Fruit fly (Drosophila melanogaster) whole organism, embryonic: ENCODE results near the gene CG12766.

Experiments
- Abd-B ChIP-seq: fragments of 200-800 bp; sonication (Bioruptor generic); optimal IDR thresholded peaks from 2 replicates; lab custom pipeline; 2018; ENCODE audit warnings: missing biosample characterization, mild to moderate bottlenecking, missing genetic modification characterization, moderate library complexity
- Ada2b ChIP-seq: fragments of 200-800 bp; sonication (Bioruptor generic); IDR thresholded peaks from 2 replicates; pipeline ENCODE4 v1.3.6; 2022; ENCODE audit warnings: missing biosample characterization, missing genetic modification characterization
- Atf-2 ChIP-seq: fragments of 200-800 bp; sonication (Bioruptor generic); optimal IDR thresholded peaks from 2 replicates; lab custom pipeline; 2016; ENCODE audit warnings: missing biosample characterization, missing genetic modification characterization
- CG11695 ChIP-seq: fragments of 200-800 bp; sonication (Bioruptor generic); IDR thresholded peaks from 3 replicates; pipeline ENCODE4 v1.3.6; 2022; ENCODE audit warnings: missing biosample characterization, missing genetic modification characterization
- CG13624 ChIP-seq: fragments of 200-800 bp; sonication (Bioruptor generic); optimal IDR thresholded peaks from 2 replicates; lab custom pipeline; 2016; ENCODE audit warnings: missing biosample characterization, missing genetic modification characterization
- CG13775 ChIP-seq: fragments of 200-800 bp; sonication (Bioruptor generic); optimal IDR thresholded peaks from 3 replicates; lab custom pipeline; 2017; ENCODE audit warnings: missing biosample characterization, mild to moderate bottlenecking, missing genetic modification characterization
- CG17612 ChIP-seq: fragments of 200-800 bp; sonication (Bioruptor generic); IDR thresholded peaks from 2 replicates; pipeline ENCODE4 v1.3.6; 2022; ENCODE audit warnings: missing biosample characterization, missing genetic modification characterization
- CG17912 ChIP-seq: fragments of 200-800 bp; sonication (Bioruptor generic); optimal IDR thresholded peaks from 2 replicates; lab custom pipeline; 2018; ENCODE audit warnings: missing biosample characterization, mild to moderate bottlenecking, missing genetic modification characterization
- CG2712 ChIP-seq: fragments of 200-800 bp; optimal IDR thresholded peaks from 3 replicates; lab custom pipeline; 2019; ENCODE audit warnings: missing biosample characterization, mild to moderate bottlenecking, missing genetic modification characterization, moderate library complexity
- CG30403 ChIP-seq: fragments of 200-800 bp; sonication (Bioruptor generic); optimal IDR thresholded peaks from 3 replicates; lab custom pipeline; 2016; ENCODE audit warnings: missing biosample characterization, missing genetic modification characterization
- CG3065 ChIP-seq: fragments of 200-800 bp; sonication (Bioruptor generic); optimal IDR thresholded peaks from 2 replicates; lab custom pipeline; 2016; ENCODE audit warnings: missing biosample characterization, missing genetic modification characterization
- CG31441 ChIP-seq: fragments of 200-800 bp; sonication (Bioruptor generic); IDR thresholded peaks from 2 replicates; pipeline ENCODE4 v1.3.6; 2022; ENCODE audit warnings: missing biosample characterization, missing genetic modification characterization
- CG32767 ChIP-seq: fragments of 200-800 bp; sonication (Bioruptor generic); IDR thresholded peaks from 2 replicates; pipeline ENCODE4 v1.3.6; 2022; ENCODE audit warnings: missing biosample characterization, missing genetic modification characterization
- CG33557 ChIP-seq: fragments of 200-800 bp; sonication (Bioruptor generic); optimal IDR thresholded peaks from 2 replicates; lab custom pipeline; 2019; ENCODE audit warnings: missing biosample characterization, mild to moderate bottlenecking, missing genetic modification characterization, moderate library complexity
- CG6254 ChIP-seq: fragments of 200-800 bp; sonication (Bioruptor generic); optimal IDR thresholded peaks from 3 replicates; lab custom pipeline; 2017; ENCODE audit warnings: mild to moderate bottlenecking, missing biosample characterization, missing genetic modification reagents, missing genetic modification characterization
- CG6683 ChIP-seq: fragments of 200-800 bp; sonication (Bioruptor generic); optimal IDR thresholded peaks from 2 replicates; lab custom pipeline; 2017; ENCODE audit warnings: missing biosample characterization, mild to moderate bottlenecking, missing genetic modification characterization, missing genetic modification reagents
- CG7271 ChIP-seq: fragments of 200-800 bp; sonication (Bioruptor generic); optimal IDR thresholded peaks from 2 replicates; lab custom pipeline; 2018; ENCODE audit warnings: missing biosample characterization, mild to moderate bottlenecking, missing genetic modification characterization, moderate library complexity
- CrebB ChIP-seq: fragments of 200-800 bp; sonication (Bioruptor generic); optimal IDR thresholded peaks from 3 replicates; lab custom pipeline; 2018; ENCODE audit warnings: missing biosample characterization, mild to moderate bottlenecking, missing genetic modification characterization
- Deaf1 ChIP-seq: fragments of 200-800 bp; optimal IDR thresholded peaks from 3 replicates; lab custom pipeline; 2019; ENCODE audit warnings: missing biosample characterization, mild to moderate bottlenecking, missing genetic modification characterization, moderate library complexity
- Dek ChIP-seq: fragments of 200-800 bp; sonication (Bioruptor generic); optimal IDR thresholded peaks from 3 replicates; lab custom pipeline; 2019; ENCODE audit warnings: missing biosample characterization, mild to moderate bottlenecking, missing genetic modification characterization, moderate library complexity
- Doc3 ChIP-seq: fragments of 200-800 bp; sonication (Bioruptor generic); IDR thresholded peaks from 3 replicates; pipeline ENCODE4 v1.3.6; 2022; ENCODE audit warnings: missing biosample characterization, missing genetic modification characterization; ENCODE audit not compliant: partially characterized antibody
- Dp ChIP-seq: fragments of 200-800 bp; sonication (Bioruptor generic); optimal IDR thresholded peaks from 2 replicates; lab custom pipeline; 2018; ENCODE audit warnings: missing biosample characterization, mild to moderate bottlenecking, missing genetic modification characterization, moderate library complexity
- HLH3B ChIP-seq: fragments of 200-800 bp; sonication (Bioruptor generic); IDR thresholded peaks from 2 replicates; pipeline ENCODE4 v1.3.6; 2022; ENCODE audit warnings: missing biosample characterization, missing genetic modification characterization
- Hand ChIP-seq: fragments of 200-800 bp; sonication (Bioruptor generic); optimal IDR thresholded peaks from 2 replicates; lab custom pipeline; 2017; ENCODE audit warnings: mild to moderate bottlenecking, missing biosample characterization, missing genetic modification reagents, missing genetic modification characterization
- Kr ChIP-seq: fragments of 200-800 bp; sonication (Bioruptor generic); optimal IDR thresholded peaks from 2 replicates; lab custom pipeline; 2017; ENCODE audit warnings: missing biosample characterization, mild to moderate bottlenecking, missing genetic modification characterization
- NC2β ChIP-seq: fragments of 200-800 bp; sonication (Bioruptor generic); optimal IDR thresholded peaks from 2 replicates; lab custom pipeline; 2016; ENCODE audit warnings: missing biosample characterization, missing genetic modification characterization
- Oaz ChIP-seq: fragments of 200-800 bp; sonication (Bioruptor generic); IDR thresholded peaks from 2 replicates; pipeline ENCODE4 v1.3.6; 2022; ENCODE audit warnings: missing biosample characterization, missing genetic modification characterization
- Ssrp ChIP-seq: fragments of 200-800 bp; sonication (Bioruptor generic); optimal IDR thresholded peaks from 2 replicates; lab custom pipeline; 2018; ENCODE audit warnings: missing biosample characterization, mild to moderate bottlenecking, missing genetic modification characterization, moderate library complexity
- Taf1 ChIP-seq: fragments of 200-800 bp; sonication (Bioruptor generic); IDR thresholded peaks from 2 replicates; pipeline ENCODE4 v1.3.6; 2022; ENCODE audit warnings: missing biosample characterization, missing genetic modification characterization
- Usf ChIP-seq: fragments of 200-800 bp; sonication (Bioruptor generic); optimal IDR thresholded peaks from 2 replicates; lab custom pipeline; 2017; ENCODE audit warnings: missing genotype, missing biosample characterization, missing genetic modification characterization
- Xrp1 ChIP-seq: fragments of 200-800 bp; sonication (Bioruptor generic); IDR thresholded peaks from 2 replicates; pipeline ENCODE4 v1.3.6; 2022; ENCODE audit warnings: missing biosample characterization, missing genetic modification characterization
- dmrt11E ChIP-seq: fragments of 200-800 bp; sonication (Bioruptor generic); optimal IDR thresholded peaks from 3 replicates; lab custom pipeline; 2018; ENCODE audit warnings: missing biosample characterization, mild to moderate bottlenecking, missing genetic modification characterization, moderate library complexity
- dpn ChIP-seq, 2 experiments: fragments of 200-800 bp; sonication (Bioruptor generic); optimal IDR thresholded peaks; 3 replicates each; lab custom pipeline; 2016; ENCODE audit warnings: missing biosample characterization in 2 of 2, missing genetic modification characterization in 2 of 2
- exex ChIP-seq: fragments of 200-800 bp; sonication (Bioruptor generic); optimal IDR thresholded peaks from 4 replicates; lab custom pipeline; 2018; ENCODE audit warnings: missing biosample characterization, mild to moderate bottlenecking, missing genetic modification characterization, moderate library complexity
- eyg ChIP-seq: fragments of 200-800 bp; sonication (Bioruptor generic); optimal IDR thresholded peaks from 3 replicates; lab custom pipeline; 2016; ENCODE audit warnings: missing biosample characterization, missing genetic modification characterization
- gro ChIP-seq: fragments of 200-800 bp; sonication (Bioruptor generic); optimal IDR thresholded peaks from 2 replicates; lab custom pipeline; 2016; ENCODE audit warnings: missing biosample characterization, missing genetic modification characterization
- gsb-n ChIP-seq: fragments of 200-800 bp; sonication (Bioruptor generic); optimal IDR thresholded peaks from 3 replicates; lab custom pipeline; 2018; ENCODE audit warnings: missing biosample characterization, mild to moderate bottlenecking, missing genetic modification characterization
- ham ChIP-seq: fragments of 200-800 bp; sonication (Bioruptor generic); IDR thresholded peaks from 2 replicates; pipeline ENCODE4 v1.3.6; 2022; ENCODE audit warnings: missing biosample characterization, missing genetic modification characterization
- odd ChIP-seq: fragments of 200-800 bp; sonication (Bioruptor generic); optimal IDR thresholded peaks from 2 replicates; lab custom pipeline; 2017; ENCODE audit warnings: missing biosample characterization, mild to moderate bottlenecking, missing genetic modification characterization
- otp ChIP-seq: fragments of 200-800 bp; sonication (Bioruptor generic); IDR thresholded peaks from 3 replicates; pipeline ENCODE4, ENCODE4 v1.3.6; 2022; ENCODE audit warnings: missing biosample characterization, missing genetic modification characterization
- p53 ChIP-seq: fragments of 200-800 bp; sonication (Bioruptor generic); optimal IDR thresholded peaks from 2 replicates; lab custom pipeline; 2016; ENCODE audit warnings: missing biosample characterization, missing genetic modification characterization
- ranshi ChIP-seq: fragments of 200-800 bp; sonication (Bioruptor generic); IDR thresholded peaks from 2 replicates; pipeline ENCODE4 v1.3.6; 2022; ENCODE audit warnings: missing biosample characterization, missing genetic modification characterization
- sens ChIP-seq: fragments of 200-800 bp; sonication (Bioruptor generic); peaks from one replicate; lab custom pipeline; 2016; ENCODE audit warnings: missing biosample characterization, missing genetic modification characterization
- shn ChIP-seq: fragments of 200-800 bp; sonication (Bioruptor generic); optimal IDR thresholded peaks from 3 replicates; lab custom pipeline; 2016; ENCODE audit warnings: missing biosample characterization, missing genetic modification characterization
- slbo ChIP-seq: fragments of 200-800 bp; sonication (Bioruptor generic); IDR thresholded peaks from 2 replicates; pipeline ENCODE4 v1.3.6; 2022; ENCODE audit warnings: missing biosample characterization, missing genetic modification characterization
- slp2 ChIP-seq: fragments of 200-800 bp; sonication (Bioruptor generic); optimal IDR thresholded peaks from 2 replicates; lab custom pipeline; 2016; ENCODE audit warnings: missing biosample characterization, missing genetic modification characterization
- sr ChIP-seq: fragments of 200-800 bp; sonication (Bioruptor generic); IDR thresholded peaks from 3 replicates; pipeline ENCODE4 v1.3.6; 2022; ENCODE audit warnings: missing biosample characterization, missing genetic modification characterization
- tin ChIP-seq: fragments of 200-800 bp; sonication (Bioruptor generic); optimal IDR thresholded peaks from 3 replicates; lab custom pipeline; 2016; ENCODE audit warnings: missing biosample characterization, missing genetic modification characterization
- vnd ChIP-seq: fragments of 200-800 bp; sonication (Bioruptor generic); IDR thresholded peaks from 3 replicates; pipeline ENCODE4 v1.3.6; 2022; ENCODE audit warnings: missing biosample characterization, missing genetic modification characterization; ENCODE audit not compliant: partially characterized antibody
- yki ChIP-seq: fragments of >200 bp; optimal IDR thresholded peaks from 3 replicates; lab custom pipeline; 2018

Gene CG12766

dm6 chr3L:3928205-3928942, 11.6 kb downstream of the CG12766 start (continued):
- TF ChIP-seq CG31441 (GFP tag; lab: Robert Waterston, UW) (peak; percentile 69), CG2712 (tag; lab: Kevin White, UChicago) (peak; percentile 68), Ada2b (GFP tag; lab: Robert Waterston, UW) (peak; percentile 85), Kr (no peak), CG32767 (GFP tag; lab: Robert Waterston, UW) (peak; percentile 75; the same call in 1 of the 2 replicates), CG3065 (GFP tag; lab: Kevin White, UChicago) (peak; percentile 32), Oaz (GFP tag; lab: Robert Waterston, UW) (peak; percentile 86), Usf (GFP tag; lab: Kevin White, UChicago) (peak; percentile 74), odd (peak; percentile 64), slp2 (peak; percentile 66), Abd-B (GFP tag; lab: Kevin White, UChicago) (peak; percentile 68), CG13775 (GFP tag; lab: Kevin White, UChicago) (peak; percentile 81), slbo (GFP tag; lab: Robert Waterston, UW) (peak; percentile 97), CG6254 (peak; percentile 47), NC2β (GFP tag; lab: Kevin White, UChicago) (peak; percentile 74), gro (GFP tag; lab: Kevin White, UChicago) (peak; percentile 93), Atf-2 (GFP tag; lab: Kevin White, UChicago) (peak; percentile 81), Ssrp (tag; lab: Kevin White, UChicago) (peak; percentile 76), dmrt11E (tag; lab: Kevin White, UChicago) (no peak), gsb-n (no peak), Taf1 (GFP tag; lab: Robert Waterston, UW) (peak; percentile 91), p53 (GFP tag; lab: Kevin White, UChicago) (peak; percentile 18), CG17612 (GFP tag; lab: Robert Waterston, UW) (peak; percentile 71; the same call in 1 of the 2 replicates), Hand (peak; percentile 89), CG11695 (GFP tag; lab: Robert Waterston, UW) (peak; percentile 84; the same call in 2 of the 3 replicates), ham (peak; percentile 79), eyg (GFP tag; lab: Kevin White, UChicago) (peak; percentile 67), tin (peak; percentile 69), shn (GFP tag; lab: Kevin White, UChicago) (peak; percentile 55), sr (GFP tag; lab: Robert Waterston, UW) (0 out of 3 replicates have a peak, but pooled peaks have one; percentile 31), ranshi (GFP tag; lab: Robert Waterston, UW) (peak; percentile 85), CrebB (tag; lab: Kevin White, UChicago) (peak; percentile 85), Dek (peak; percentile 91), Dp (no peak), CG17912 (peak; percentile 20), dpn (GFP tag; optimal IDR thresholded peaks at IDR 0.05; lab: Kevin White, UChicago) (peak; percentile 86 to 89), otp (peak; percentile 77; the same call in 2 of the 3 replicates), Deaf1 (peak; percentile 55), Doc3 (GFP tag; lab: Robert Waterston, UW) (no peak), sens (GFP tag; lab: Kevin White, UChicago) (peak; percentile 95), exex (tag; lab: Kevin White, UChicago) (peak; percentile 92), vnd (GFP tag; lab: Robert Waterston, UW) (no peak), HLH3B (peak; percentile 82), CG7271 (no peak), CG30403 (GFP tag; lab: Kevin White, UChicago) (peak; percentile 85), CG33557 (GFP tag; lab: Kevin White, UChicago) (no peak), CG13624 (GFP tag; lab: Kevin White, UChicago) (peak; percentile 95), CG6683 (GFP tag; lab: Kevin White, UChicago) (peak; percentile 77), Xrp1 (GFP tag; lab: Robert Waterston, UW) (peak; percentile 84), yki (lab: Kevin White, UChicago) (no peak)
